Worm (Caenorhabditis elegans): ENCODE measurements around the gene abl-1.
A peak's percentile ranks its signal among the peaks of the same experiment; 100 is the strongest.

Gene abl-1

ce11 chrX:10569185-10569584 lies 54.8 kb downstream of the abl-1 start, which contains the start of gene bet-2:
Gene bet-2, plus strand, starts transcription at chrX:10569273.
- TF ChIP-seq mab-9 (GFP tag; IDR thresholded peaks at IDR 0.05) (no peak), unc-62 (GFP tag; optimal IDR thresholded peaks at IDR 0.05) (no peak), pag-3 (tag; optimal IDR thresholded peaks at IDR 0.05; ENCODE audit: borderline replicate concordance, insufficient read depth) (no peak), nhr-11 (tag; optimal IDR thresholded peaks at IDR 0.05) (no peak), blmp-1 (tag; optimal IDR thresholded peaks at IDR 0.05) (no peak), sox-4 (tag; optimal IDR thresholded peaks at IDR 0.05) (no peak), hlh-4 (tag; optimal IDR thresholded peaks at IDR 0.05) (no peak), sup-37 (GFP tag; optimal IDR thresholded peaks at IDR 0.05) (no peak), F16B12.6 (tag; optimal IDR thresholded peaks at IDR 0.05) (no peak), hpl-2 (GFP tag; optimal IDR thresholded peaks at IDR 0.05) (no peak), tlp-1 (tag; optimal IDR thresholded peaks at IDR 0.05) (no peak), ces-1 (GFP tag; optimal IDR thresholded peaks at IDR 0.05) (no peak), nhr-47 (tag; optimal IDR thresholded peaks at IDR 0.05) (no peak), Y116A8C.19 (tag; optimal IDR thresholded peaks at IDR 0.05; ENCODE audit: borderline replicate concordance) (no peak), grh-1 (GFP tag; IDR thresholded peaks at IDR 0.05) (no peak), nhr-71 (tag; optimal IDR thresholded peaks at IDR 0.05) (no peak)

DNA sequence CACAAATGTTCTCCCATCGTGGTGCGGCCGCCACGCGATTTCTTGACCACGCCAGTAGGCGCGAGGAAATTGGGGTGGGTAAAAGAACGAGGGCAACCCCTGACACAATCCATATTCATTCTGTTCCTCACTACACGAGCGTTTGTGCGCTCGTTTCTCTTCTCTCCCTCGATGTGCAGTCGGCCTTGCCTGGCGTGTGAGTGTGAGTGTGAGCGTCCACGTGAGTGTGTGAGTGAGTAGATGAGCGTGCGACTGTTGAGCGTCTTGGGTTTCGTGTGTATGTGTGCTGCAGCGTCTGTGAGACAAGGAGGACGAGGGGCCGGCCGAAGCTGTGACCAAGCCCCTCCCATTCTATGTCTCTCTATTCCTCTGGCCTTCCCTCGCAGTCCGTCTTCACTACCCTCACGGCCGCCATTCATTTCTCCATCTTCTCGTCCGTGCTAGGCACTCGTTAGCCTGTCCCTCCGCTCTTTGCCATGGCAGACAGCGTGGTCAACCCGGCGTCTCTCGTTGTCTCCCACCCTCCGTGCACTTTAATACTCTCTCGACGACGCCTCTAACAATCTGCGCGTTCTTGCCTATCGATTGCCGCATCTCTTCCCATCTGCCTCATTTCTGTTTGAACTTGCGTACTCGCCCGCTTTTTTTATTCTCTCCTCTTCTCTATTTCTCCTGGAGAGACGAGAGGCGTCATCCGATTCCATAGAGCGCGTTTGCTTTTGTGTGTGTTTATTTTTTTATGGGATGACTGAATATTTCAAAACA lies 55.4 kb downstream of the abl-1 start:
- peak; percentile 91 for TF ChIP-seq fkh-8 (tag; optimal IDR thresholded peaks at IDR 0.05)
- TF ChIP-seq nhr-237 (tag; optimal IDR thresholded peaks at IDR 0.05): peak; percentile 84
- peak; percentile 99 for TF ChIP-seq nhr-85 (tag)
- no peak for TF ChIP-seq sup-37 (GFP tag; optimal IDR thresholded peaks at IDR 0.05)
- TF ChIP-seq hlh-17 (GFP tag; optimal IDR thresholded peaks at IDR 0.05; ENCODE audit: borderline replicate concordance): no peak
- peak; percentile 61 for TF ChIP-seq snpc-4 (tag; optimal IDR thresholded peaks at IDR 0.05)
- peak; percentile 80 for TF ChIP-seq zip-4 (GFP tag; optimal IDR thresholded peaks at IDR 0.05)
- TF ChIP-seq lin-14 (GFP tag; optimal IDR thresholded peaks at IDR 0.05): peak; percentile 99
- TF ChIP-seq snu-23 (GFP tag; optimal IDR thresholded peaks at IDR 0.05): peak; percentile 97
- peak in 2 of 6 experiments; percentile 33 to 91 for TF ChIP-seq elt-3 (tag; optimal IDR thresholded peaks at IDR 0.05)
- no peak for TF ChIP-seq C34B4.2 (tag; optimal IDR thresholded peaks at IDR 0.05)
- peak; percentile 87 for TF ChIP-seq irx-1 (tag; optimal IDR thresholded peaks at IDR 0.05)
- TF ChIP-seq lin-35 (GFP tag; optimal IDR thresholded peaks at IDR 0.05): peak; percentile 55 to 86
- peak; percentile 79 for TF ChIP-seq isw-1 (GFP tag; IDR thresholded peaks at IDR 0.05)
- peak; percentile 85 for TF ChIP-seq ceh-8 (GFP tag; optimal IDR thresholded peaks at IDR 0.05)
- TF ChIP-seq Y116A8C.19 (tag; optimal IDR thresholded peaks at IDR 0.05; ENCODE audit: borderline replicate concordance): no peak
- peak; percentile 70 for TF ChIP-seq sox-4 (tag; optimal IDR thresholded peaks at IDR 0.05)
- peak; percentile 89 to 90 for TF ChIP-seq lsy-2 (tag; optimal IDR thresholded peaks at IDR 0.05)
- TF ChIP-seq dsc-1 (tag; optimal IDR thresholded peaks at IDR 0.05): peak; percentile 94
- TF ChIP-seq nhr-19 (GFP tag; conservative IDR thresholded peaks at IDR 0.05): peak; percentile 87
- peak; percentile 67 for TF ChIP-seq elt-2 (tag; optimal IDR thresholded peaks at IDR 0.05)
- no peak for TF ChIP-seq ets-5 (GFP tag; IDR thresholded peaks at IDR 0.05)
- peak; percentile 78 for TF ChIP-seq grh-1 (GFP tag; IDR thresholded peaks at IDR 0.05)
- peak; percentile 93 for TF ChIP-seq xbp-1 (tag; optimal IDR thresholded peaks at IDR 0.05)
- peak; percentile 83; the same call in 1 of the 2 replicates for TF ChIP-seq ceh-88 (GFP tag; IDR thresholded peaks at IDR 0.05)
- TF ChIP-seq egl-27 (tag; optimal IDR thresholded peaks at IDR 0.05): peak; percentile 46 to 81
- TF ChIP-seq ama-1 (optimal IDR thresholded peaks at IDR 0.05): peak; percentile 70
- TF ChIP-seq nhr-12 (tag; optimal IDR thresholded peaks at IDR 0.05): no peak
- TF ChIP-seq pax-3 (tag; optimal IDR thresholded peaks at IDR 0.05): peak; percentile 63
- TF ChIP-seq hpl-2 (GFP tag; optimal IDR thresholded peaks at IDR 0.05): peak; percentile 37
- TF ChIP-seq lin-15B (tag; optimal IDR thresholded peaks at IDR 0.05): peak; percentile 72
- peak; percentile 28 for TF ChIP-seq aha-1 (tag; optimal IDR thresholded peaks at IDR 0.05)
- TF ChIP-seq nhr-77 (tag; optimal IDR thresholded peaks at IDR 0.05): peak; percentile 88
- peak; percentile 21 for TF ChIP-seq aly-2 (tag; optimal IDR thresholded peaks at IDR 0.05)
- peak; percentile 94 for TF ChIP-seq jun-1 (tag; optimal IDR thresholded peaks at IDR 0.05)
- peak; percentile 91 for TF ChIP-seq nhr-90 (tag; optimal IDR thresholded peaks at IDR 0.05; ENCODE audit: poor library complexity)
- peak; percentile 43 for TF ChIP-seq C04F5.9 (tag; optimal IDR thresholded peaks at IDR 0.05)
- TF ChIP-seq mab-9 (GFP tag; IDR thresholded peaks at IDR 0.05): peak; percentile 85
- peak; percentile 56 for TF ChIP-seq fos-1 (tag; optimal IDR thresholded peaks at IDR 0.05)
